Worm (Caenorhabditis elegans) whole organism, L4 larva: ENCODE measurements around the gene gcy-9.
A peak's percentile ranks its signal among the peaks of the same experiment; 100 is the strongest.

ENCODE experiments used
- F10B5.3 ChIP-seq: sonication (generic microtip); optimal IDR thresholded peaks from 2 replicates; lab custom pipeline; 2016; ENCODE audit warnings: mild to moderate bottlenecking, missing genetic modification characterization, missing compliant biosample characterization
- F26F4.8 ChIP-seq: fragments of 200-800 bp; sonication (Bioruptor generic); conservative IDR thresholded peaks from 2 replicates; pipeline ENCODE4 v1.3.6; 2022; ENCODE audit warnings: missing genetic modification characterization, missing compliant biosample characterization
- T26A8.4 ChIP-seq: fragments of 200-800 bp; sonication (Bioruptor generic); IDR thresholded peaks from 2 replicates; pipeline ENCODE4 v1.3.6; 2022; ENCODE audit warnings: missing genetic modification characterization, missing compliant biosample characterization
- ZK546.5 ChIP-seq, 2 experiments: sonication (generic microtip); optimal IDR thresholded peaks; 2 replicates each; lab custom pipeline; 2017; ENCODE audit warnings: missing biosample characterization in 2 of 2, missing genetic modification characterization in 2 of 2
- aha-1 ChIP-seq: fragments of 150-350 bp; peaks from one replicate; lab custom pipeline; 2014; ENCODE audit warnings: missing biosample characterization, missing genetic modification characterization
- aly-2 ChIP-seq: sonication (generic microtip); optimal IDR thresholded peaks from 2 replicates; lab custom pipeline; 2018; ENCODE audit warnings: missing biosample characterization, missing genetic modification characterization
- ceh-32 ChIP-seq: sonication (generic microtip); optimal IDR thresholded peaks from 2 replicates; lab custom pipeline; 2016; ENCODE audit warnings: mild to moderate bottlenecking, missing genetic modification characterization, missing compliant biosample characterization; ENCODE audit not compliant: poor library complexity
- ceh-44 ChIP-seq: fragments of 200-800 bp; sonication (Bioruptor generic); IDR thresholded peaks from 2 replicates; pipeline ENCODE4 v1.3.6; 2022; ENCODE audit warnings: missing genetic modification reagents, missing genetic modification characterization, missing compliant biosample characterization
- ceh-82 ChIP-seq: sonication (generic microtip); optimal IDR thresholded peaks from 2 replicates; lab custom pipeline; 2017; ENCODE audit warnings: missing biosample characterization, missing genetic modification characterization
- daf-16 ChIP-seq, 3 experiments: sonication (generic microtip); optimal IDR thresholded peaks; 2 replicates each; lab custom pipeline; 2016 to 2017; ENCODE audit warnings: missing genetic modification characterization in 3 of 3, missing genetic modification reagents in 3 of 3, mild to moderate bottlenecking in 2 of 3, missing compliant biosample characterization in 2 of 3, missing biosample characterization in 1 of 3, moderate library complexity in 1 of 3
- daf-8 ChIP-seq: fragments of 200-800 bp; sonication (Bioruptor generic); IDR thresholded peaks from 2 replicates; pipeline ENCODE4 v1.3.6; 2022; ENCODE audit warnings: missing genetic modification characterization, missing compliant biosample characterization
- dmd-6 ChIP-seq: fragments of 200-800 bp; sonication (Bioruptor generic); IDR thresholded peaks from 2 replicates; pipeline ENCODE4 v1.3.6; 2022; ENCODE audit warnings: missing genetic modification reagents, missing genetic modification characterization, missing compliant biosample characterization
- hlh-11 ChIP-seq: fragments of 200-800 bp; sonication (Bioruptor generic); optimal IDR thresholded peaks from 2 replicates; lab custom pipeline; 2018; ENCODE audit warnings: mild to moderate bottlenecking, missing genetic modification characterization, missing compliant biosample characterization
- hmg-1.1 ChIP-seq: fragments of 200-800 bp; sonication (Bioruptor generic); IDR thresholded peaks from 2 replicates; pipeline ENCODE4 v1.3.6; 2022; ENCODE audit warnings: missing genetic modification reagents, missing genetic modification characterization, missing compliant biosample characterization
- madf-5 ChIP-seq, 2 experiments: fragments of 200-800 bp; sonication (Bioruptor generic); IDR thresholded peaks; 2 replicates each; pipeline ENCODE4 v1.3.6; 2022; ENCODE audit warnings: missing compliant biosample characterization in 2 of 2, missing genetic modification characterization in 2 of 2
- mdl-1 ChIP-seq, 2 experiments: fragments of 150-350 bp in 1 of 2; sonication (generic microtip) in 1 of 2; optimal IDR thresholded peaks; 2 replicates each; lab custom pipeline; 2014 to 2017; ENCODE audit warnings: missing biosample characterization in 2 of 2, missing genetic modification characterization in 2 of 2
- mdt-29 ChIP-seq: fragments of 200-800 bp; sonication (Bioruptor generic); IDR thresholded peaks from 2 replicates; pipeline ENCODE4 v1.3.6; 2022; ENCODE audit warnings: missing genetic modification reagents, missing genetic modification characterization, missing compliant biosample characterization
- mes-2 ChIP-seq: sonication (generic microtip); optimal IDR thresholded peaks from 2 replicates; lab custom pipeline; 2016; ENCODE audit warnings: missing genotype, mild to moderate bottlenecking, missing genetic modification characterization, missing compliant biosample characterization; ENCODE audit not compliant: poor library complexity, severe bottlenecking
- nhr-11 ChIP-seq: fragments of 150-350 bp; optimal IDR thresholded peaks from 2 replicates; lab custom pipeline; 2014; ENCODE audit warnings: missing biosample characterization, missing genetic modification characterization
- nhr-28 ChIP-seq: fragments of 150-350 bp; optimal IDR thresholded peaks from 2 replicates; lab custom pipeline; 2014; ENCODE audit warnings: missing biosample characterization, missing genetic modification characterization
- nhr-42 ChIP-seq: fragments of 200-800 bp; sonication (Bioruptor generic); IDR thresholded peaks from 2 replicates; pipeline ENCODE4 v1.3.6; 2022; ENCODE audit warnings: missing genetic modification characterization, missing compliant biosample characterization
- nhr-77 ChIP-seq: fragments of 150-350 bp; optimal IDR thresholded peaks from 2 replicates; lab custom pipeline; 2014; ENCODE audit warnings: missing biosample characterization, missing genetic modification characterization
- pha-4 ChIP-seq, 2 experiments: fragments of 150-350 bp in 1 of 2; fragments of 200-800 bp in 1 of 2; sonication (Bioruptor generic) in 1 of 2; IDR thresholded peaks in 1 of 2; optimal IDR thresholded peaks in 1 of 2; 2 replicates each; pipeline versions ENCODE4 v1.3.6 to Lab custom; 2014 to 2022; ENCODE audit warnings: missing genetic modification characterization in 2 of 2, missing genetic modification reagents in 2 of 2, missing biosample characterization in 1 of 2, missing compliant biosample characterization in 1 of 2
- pqm-1 ChIP-seq: sonication (generic microtip); optimal IDR thresholded peaks from 2 replicates; lab custom pipeline; 2017; ENCODE audit warnings: missing biosample characterization, missing genetic modification characterization
- saeg-2 ChIP-seq: fragments of 200-800 bp; sonication (Bioruptor generic); IDR thresholded peaks from 2 replicates; pipeline ENCODE4 v1.3.6; 2022; ENCODE audit warnings: missing genetic modification reagents, missing genetic modification characterization, missing compliant biosample characterization
- sdz-12 ChIP-seq: fragments of 200-800 bp; sonication (Bioruptor generic); optimal IDR thresholded peaks from 2 replicates; lab custom pipeline; 2018; ENCODE audit warnings: mild to moderate bottlenecking, missing genetic modification characterization, missing compliant biosample characterization
- skn-1 ChIP-seq: fragments of 150-350 bp; optimal IDR thresholded peaks from 2 replicates; lab custom pipeline; 2014; ENCODE audit warnings: missing biosample characterization, missing genetic modification characterization
- snpc-1.2 ChIP-seq: fragments of 200-800 bp; sonication (Bioruptor generic); IDR thresholded peaks from 2 replicates; pipeline ENCODE4 v1.3.6; 2022; ENCODE audit warnings: missing genetic modification reagents, missing genetic modification characterization, missing compliant biosample characterization
- snpc-4 ChIP-seq: fragments of 150-350 bp; optimal IDR thresholded peaks from 2 replicates; lab custom pipeline; 2014; ENCODE audit warnings: missing biosample characterization, missing genetic modification characterization
- tag-97 ChIP-seq: fragments of 200-800 bp; sonication (Bioruptor generic); IDR thresholded peaks from 2 replicates; pipeline ENCODE4 v1.3.6; 2022; ENCODE audit warnings: missing genetic modification characterization, missing compliant biosample characterization
- unc-62 ChIP-seq, 3 experiments: fragments of 150-350 bp in 1 of 3; sonication (generic microtip); optimal IDR thresholded peaks in 2 of 3; peaks in 1 of 3; 1 replicate in 1 of 3; 2 replicates in 2 of 3; lab custom pipeline; 2014 to 2017; ENCODE audit warnings: missing biosample characterization in 3 of 3, missing genetic modification characterization in 3 of 3, missing genetic modification reagents in 3 of 3, missing genotype in 1 of 3
- zag-1 ChIP-seq: fragments of 150-350 bp; optimal IDR thresholded peaks from 2 replicates; lab custom pipeline; 2014; ENCODE audit warnings: missing biosample characterization, missing genetic modification characterization
- zfp-2 ChIP-seq: sonication (generic microtip); optimal IDR thresholded peaks from 2 replicates; lab custom pipeline; 2016; ENCODE audit warnings: mild to moderate bottlenecking, missing genetic modification characterization, missing compliant biosample characterization
- zip-2 ChIP-seq: fragments of 150-350 bp; optimal IDR thresholded peaks from 2 replicates; lab custom pipeline; 2014; ENCODE audit warnings: missing biosample characterization, missing genetic modification characterization

The gcy-9 gene

DNA sequence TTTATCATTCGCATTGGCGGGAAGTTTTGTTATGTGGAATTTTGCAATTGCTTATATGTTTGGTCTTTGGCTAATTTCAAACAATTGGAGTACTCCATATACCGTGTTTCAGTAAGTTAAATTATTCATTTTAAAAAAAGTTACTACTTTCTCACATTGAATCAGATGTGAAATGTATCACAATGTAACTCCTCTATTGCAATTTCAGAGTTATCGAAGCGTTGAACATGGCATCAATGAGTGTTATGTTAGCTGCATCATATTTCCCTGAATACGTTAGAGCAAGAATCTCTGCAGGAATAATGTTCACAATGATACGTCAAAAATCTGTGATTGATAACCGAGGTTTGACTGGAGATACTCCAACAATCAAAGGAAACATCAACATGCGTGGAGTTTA, 18.2 kb upstream of the gcy-9 start:
- TF ChIP-seq unc-62 (GFP tag; optimal IDR thresholded peaks at IDR 0.05 in 1 of 2; lab: Kevin White, UChicago) (peak in 1 of 2 experiments; percentile 94), unc-62 (tag; optimal IDR thresholded peaks at IDR 0.05; lab: Kevin White, UChicago) (no peak), T26A8.4 (GFP tag; lab: Robert Waterston, UW) (no peak)

DNA sequence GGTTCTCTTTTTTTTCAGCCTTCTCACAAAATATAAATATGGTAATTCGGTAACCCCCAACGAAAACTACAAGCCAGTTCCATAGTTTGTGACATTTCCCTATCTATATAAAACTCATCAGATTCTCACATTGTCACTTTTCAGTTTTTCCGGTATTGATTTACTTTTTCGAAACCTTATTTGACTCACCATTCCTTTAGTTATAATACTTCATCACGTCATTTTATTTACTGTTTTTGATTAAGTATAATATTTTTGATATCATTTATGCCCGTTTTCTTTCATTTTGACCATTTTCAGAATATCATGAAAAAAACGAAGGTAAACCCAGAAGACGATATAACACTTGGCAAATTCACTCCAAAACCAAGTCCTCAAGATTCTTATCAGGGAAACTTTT, 14.2 kb upstream of the gcy-9 start, which contains the start of gene pgp-3:
TSS of gene pgp-3 (plus strand) at position 301 of the 400 bp plus-strand sequence.
- TF ChIP-seq mdl-1 (tag; optimal IDR thresholded peaks at IDR 0.05; lab: Kevin White, UChicago), result no peak
- no peak for TF ChIP-seq ceh-82 (tag; lab: Kevin White, UChicago)
- TF ChIP-seq zip-2 (tag; lab: Kevin White, UChicago), result no peak
- no peak for TF ChIP-seq skn-1 (tag; lab: Kevin White, UChicago)
- TF ChIP-seq ceh-44 (GFP tag; lab: Robert Waterston, UW), result no peak
- no peak for TF ChIP-seq saeg-2 (GFP tag; lab: Robert Waterston, UW)
- no peak for TF ChIP-seq zfp-2 (tag; lab: Kevin White, UChicago)
- no peak for TF ChIP-seq T26A8.4 (GFP tag; lab: Robert Waterston, UW)
- TF ChIP-seq sdz-12 (GFP tag; lab: Kevin White, UChicago), result no peak
- TF ChIP-seq madf-5 (GFP tag; IDR thresholded peaks at IDR 0.05; lab: Robert Waterston, UW), result no peak
- no peak for TF ChIP-seq hmg-1.1 (GFP tag; lab: Robert Waterston, UW)
- TF ChIP-seq F26F4.8 (GFP tag; lab: Robert Waterston, UW), result no peak
- no peak for TF ChIP-seq mes-2
- no peak for TF ChIP-seq ceh-32 (tag; lab: Kevin White, UChicago)
- no peak for TF ChIP-seq zag-1 (tag; lab: Kevin White, UChicago)
- no peak for TF ChIP-seq dmd-6 (GFP tag; lab: Robert Waterston, UW)
- no peak for TF ChIP-seq pha-4 (GFP tag; IDR thresholded peaks at IDR 0.05; lab: Robert Waterston, UW)
- TF ChIP-seq pha-4 (tag; optimal IDR thresholded peaks at IDR 0.05; lab: Kevin White, UChicago), result no peak
- no peak for TF ChIP-seq nhr-42 (GFP tag; lab: Robert Waterston, UW)
- no peak for TF ChIP-seq tag-97 (GFP tag; lab: Robert Waterston, UW)

DNA sequence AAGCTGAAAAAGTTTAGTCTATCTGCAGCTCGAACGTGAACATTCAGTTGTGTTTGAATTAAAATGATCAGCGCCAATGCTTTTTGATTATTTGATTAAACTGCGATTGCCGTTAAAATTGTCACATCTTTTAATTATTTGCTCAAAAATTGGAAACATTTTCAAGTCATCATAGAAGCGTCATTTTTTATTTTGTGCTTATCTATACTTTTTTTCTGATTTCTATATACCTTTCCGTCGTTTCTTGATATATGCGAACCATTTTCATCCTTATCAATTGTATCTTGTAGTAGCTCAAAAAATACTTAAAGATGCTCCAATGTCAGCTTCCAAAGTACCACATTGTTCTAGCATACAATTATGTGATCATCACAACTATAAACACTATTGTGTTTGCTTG, 13.6 kb upstream of the gcy-9 start:
- TF ChIP-seq dmd-6 (GFP tag; lab: Robert Waterston, UW), result peak; percentile 55; the same call in 1 of the 2 replicates
- no peak for TF ChIP-seq snpc-1.2
- TF ChIP-seq aha-1 (tag; lab: Kevin White, UChicago), result no peak
- TF ChIP-seq nhr-11 (tag; lab: Kevin White, UChicago), result no peak
- no peak for TF ChIP-seq aly-2 (tag; lab: Kevin White, UChicago)
- no peak for TF ChIP-seq ZK546.5 (tag; optimal IDR thresholded peaks at IDR 0.05; lab: Kevin White, UChicago)
- peak; percentile 54 for TF ChIP-seq pqm-1 (tag; lab: Kevin White, UChicago)
- peak; percentile 26 for TF ChIP-seq nhr-77 (tag; lab: Kevin White, UChicago)
- TF ChIP-seq mdt-29 (GFP tag; lab: Robert Waterston, UW), result no peak
- TF ChIP-seq F10B5.3 (tag; lab: Kevin White, UChicago), result no peak
- TF ChIP-seq nhr-28 (tag; lab: Kevin White, UChicago), result peak; percentile 97
- no peak for TF ChIP-seq daf-8 (GFP tag; lab: Robert Waterston, UW)
- TF ChIP-seq daf-16 (GFP tag; optimal IDR thresholded peaks at IDR 0.05; lab: Kevin White, UChicago), result no peak
- TF ChIP-seq daf-16 (tag; optimal IDR thresholded peaks at IDR 0.05; lab: Kevin White, UChicago), result peak; percentile 16
- peak; percentile 59 for TF ChIP-seq hlh-11 (tag; lab: Kevin White, UChicago)

DNA sequence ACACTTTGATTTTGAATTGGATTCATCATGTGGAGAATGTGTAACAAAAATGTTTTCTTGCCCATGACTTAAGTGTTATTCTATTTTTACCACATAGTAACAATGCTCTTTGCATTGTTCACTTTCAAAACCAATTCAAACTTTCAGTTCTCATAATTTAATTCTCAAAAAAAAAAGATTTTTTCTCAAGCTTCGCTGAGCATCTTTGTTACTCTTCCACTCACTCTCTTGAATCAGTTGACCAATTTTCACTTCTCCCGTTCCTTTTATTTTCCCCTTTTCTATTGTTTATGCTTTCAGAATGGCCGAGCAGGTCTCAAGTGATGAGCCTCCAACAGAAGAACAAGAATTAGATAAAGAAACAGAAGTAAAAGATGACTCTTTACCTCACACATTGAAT, 8.5 kb upstream of the gcy-9 start, which contains the start of gene oct-2:
TSS of gene oct-2 (plus strand) at position 301 of the 400 bp plus-strand sequence.
- TF ChIP-seq aha-1 (tag; lab: Kevin White, UChicago) (peak; percentile 37), unc-62 (GFP tag; optimal IDR thresholded peaks at IDR 0.05 in 1 of 2; lab: Kevin White, UChicago) (peak in 1 of 2 experiments; percentile 57), unc-62 (tag; optimal IDR thresholded peaks at IDR 0.05; lab: Kevin White, UChicago) (no peak), snpc-4 (tag; lab: Kevin White, UChicago) (no peak)
